Fruit fly (Drosophila melanogaster) whole organism, pupa: ENCODE measurements around the gene CG13962.

Experiments used
- CG8301 ChIP-seq: fragments of 200-800 bp; sonication (Bioruptor generic); optimal IDR thresholded peaks from 2 replicates; lab custom pipeline; 2018; ENCODE audit warnings: missing biosample characterization, mild to moderate bottlenecking, missing genetic modification characterization
- fd96Ca ChIP-seq: fragments of 200-800 bp; sonication (Bioruptor generic); IDR thresholded peaks from 3 replicates; pipeline ENCODE4 v1.3.6; 2022; ENCODE audit warnings: missing biosample characterization, missing genetic modification characterization

DNA sequence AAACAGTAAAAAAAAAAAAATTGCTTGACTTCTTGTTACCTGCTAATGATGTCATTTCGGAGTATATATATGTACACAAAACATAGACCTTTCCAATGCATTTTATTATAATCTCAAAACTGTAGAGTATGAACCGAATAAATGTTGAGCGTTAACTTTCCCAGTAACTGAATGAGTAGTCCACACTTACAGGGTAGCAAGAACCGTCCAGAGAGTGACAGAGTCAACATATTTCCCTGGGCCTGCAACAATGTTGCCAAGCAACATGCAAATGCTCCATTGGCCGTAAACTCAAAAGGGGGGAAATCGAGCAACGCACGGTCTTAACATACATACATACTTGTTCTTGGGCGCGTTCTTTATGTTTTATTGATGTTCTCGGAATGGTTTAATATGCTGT lies 31.9 kb upstream of the CG13962 start:
- TF ChIP-seq fd96Ca (GFP tag; lab: Robert Waterston, UW) (no peak), CG8301 (tag; lab: Kevin White, UChicago) (no peak)
